Fruit fly (Drosophila melanogaster): Measurements from ENCODE around the gene CG14297.

The CG14297 gene

dm6 chr3R:18910923-18911322 is 13.0 kb downstream of the CG14297 start (continued):
- no peak for TF ChIP-seq CG7987 (GFP tag; optimal IDR thresholded peaks at IDR 0.05)
- no peak for TF ChIP-seq CG11085 (GFP tag; IDR thresholded peaks at IDR 0.05)
- TF ChIP-seq Nf-YB (GFP tag; optimal IDR thresholded peaks at IDR 0.05): no peak
- TF ChIP-seq dpn (GFP tag; optimal IDR thresholded peaks at IDR 0.05): no peak
- no peak for TF ChIP-seq Hr3 (GFP tag; optimal IDR thresholded peaks at IDR 0.05)
- no peak for TF ChIP-seq seq (GFP tag; IDR thresholded peaks at IDR 0.05)
- TF ChIP-seq CG3838 (GFP tag; optimal IDR thresholded peaks at IDR 0.05): no peak
- TF ChIP-seq caup (GFP tag; optimal IDR thresholded peaks at IDR 0.05; ENCODE audit: severe bottlenecking): no peak
- TF ChIP-seq CG11560 (tag; IDR thresholded peaks at IDR 0.05): no peak
- no peak for TF ChIP-seq ewg (GFP tag; optimal IDR thresholded peaks at IDR 0.05)
- no peak for TF ChIP-seq odd (GFP tag; optimal IDR thresholded peaks at IDR 0.05)
- no peak for TF ChIP-seq CG2199 (GFP tag; IDR thresholded peaks at IDR 0.05)
- TF ChIP-seq CG10462 (GFP tag; optimal IDR thresholded peaks at IDR 0.05): no peak
- no peak for TF ChIP-seq CG5245 (GFP tag; optimal IDR thresholded peaks at IDR 0.05)
- no peak for TF ChIP-seq CG7372 (GFP tag; IDR thresholded peaks at IDR 0.05)
- TF ChIP-seq p53 (GFP tag; optimal IDR thresholded peaks at IDR 0.05): no peak
- TF ChIP-seq CHES-1-like (GFP tag; optimal IDR thresholded peaks at IDR 0.05): no peak
- TF ChIP-seq C15 (GFP tag; IDR thresholded peaks at IDR 0.05): no peak
- TF ChIP-seq chm (GFP tag; IDR thresholded peaks at IDR 0.05): no peak
- TF ChIP-seq CG12769 (tag; optimal IDR thresholded peaks at IDR 0.05): no peak
- no peak for TF ChIP-seq Antp (GFP tag; optimal IDR thresholded peaks at IDR 0.05)
- TF ChIP-seq CG1529 (GFP tag; optimal IDR thresholded peaks at IDR 0.05): no peak
- TF ChIP-seq Dek (tag; optimal IDR thresholded peaks at IDR 0.05): no peak
- TF ChIP-seq Atf3 (GFP tag; optimal IDR thresholded peaks at IDR 0.05): no peak
- no peak for TF ChIP-seq CG17359 (tag; optimal IDR thresholded peaks at IDR 0.05)
- TF ChIP-seq CG6813 (GFP tag; optimal IDR thresholded peaks at IDR 0.05): no peak
- TF ChIP-seq CG3726 (GFP tag; IDR thresholded peaks at IDR 0.05): no peak
- TF ChIP-seq grn (GFP tag; optimal IDR thresholded peaks at IDR 0.05): no peak
- no peak for TF ChIP-seq prd (optimal IDR thresholded peaks at IDR 0.05)
- no peak for TF ChIP-seq prd (GFP tag; IDR thresholded peaks at IDR 0.05)
- TF ChIP-seq CG2875 (GFP tag; optimal IDR thresholded peaks at IDR 0.05): no peak
- TF ChIP-seq CG16863 (GFP tag; optimal IDR thresholded peaks at IDR 0.05): no peak
- no peak for TF ChIP-seq ac (GFP tag; optimal IDR thresholded peaks at IDR 0.05)
- TF ChIP-seq gro (GFP tag; optimal IDR thresholded peaks at IDR 0.05): no peak
- TF ChIP-seq Oli (tag; optimal IDR thresholded peaks at IDR 0.05): peak; percentile 16
- TF ChIP-seq sim (GFP tag; IDR thresholded peaks at IDR 0.05): no peak
- TF ChIP-seq CG2678 (tag; optimal IDR thresholded peaks at IDR 0.05): peak; percentile 56
- no peak for TF ChIP-seq slp2 (GFP tag; optimal IDR thresholded peaks at IDR 0.05)
- no peak for TF ChIP-seq D (optimal IDR thresholded peaks at IDR 0.05)
- TF ChIP-seq D (GFP tag; optimal IDR thresholded peaks at IDR 0.05): no peak
- TF ChIP-seq Hmr (GFP tag; optimal IDR thresholded peaks at IDR 0.05): no peak
- TF ChIP-seq Sox100B (GFP tag; optimal IDR thresholded peaks at IDR 0.05): peak; percentile 19
- TF ChIP-seq ATbp (GFP tag; optimal IDR thresholded peaks at IDR 0.05): no peak
- TF ChIP-seq knrl (GFP tag; IDR thresholded peaks at IDR 0.05; ENCODE audit: partially characterized antibody): no peak
- no peak for TF ChIP-seq vfl (GFP tag; optimal IDR thresholded peaks at IDR 0.05)
- TF ChIP-seq jigr1 (GFP tag; IDR thresholded peaks at IDR 0.05): no peak
- no peak for TF ChIP-seq ERR (GFP tag; optimal IDR thresholded peaks at IDR 0.05)
- no peak for TF ChIP-seq CG6254 (GFP tag; optimal IDR thresholded peaks at IDR 0.05)
- peak; percentile 18 for TF ChIP-seq Fer3 (tag; optimal IDR thresholded peaks at IDR 0.05)
- TF ChIP-seq CoRest (tag; optimal IDR thresholded peaks at IDR 0.05): no peak
- TF ChIP-seq Ptx1 (GFP tag; IDR thresholded peaks at IDR 0.05): no peak
- no peak for TF ChIP-seq hbn (GFP tag; IDR thresholded peaks at IDR 0.05; ENCODE audit: partially characterized antibody)
- TF ChIP-seq D19B (GFP tag; optimal IDR thresholded peaks at IDR 0.05): no peak

Measured in whole organism, embryonic.